Worm (Caenorhabditis elegans) whole organism, early embryonic: ENCODE data around the gene oac-29.

Experiments
- B0310.2 ChIP-seq: sonication (generic microtip); optimal IDR thresholded peaks from 2 replicates; lab custom pipeline; 2016; ENCODE audit warnings: mild to moderate bottlenecking, missing genetic modification characterization, missing compliant biosample characterization
- F13C5.2 ChIP-seq: sonication (generic microtip); optimal IDR thresholded peaks from 2 replicates; lab custom pipeline; 2017; ENCODE audit warnings: mild to moderate bottlenecking, missing genetic modification characterization, inconsistent platforms, missing compliant biosample characterization
- aly-1 ChIP-seq: sonication (generic microtip); optimal IDR thresholded peaks from 2 replicates; lab custom pipeline; 2016; ENCODE audit warnings: missing genetic modification characterization, missing compliant biosample characterization
- ama-1 ChIP-seq: fragments of 150-350 bp; optimal IDR thresholded peaks from 2 replicates; lab custom pipeline; 2014
- ceh-13 ChIP-seq: fragments of 200-800 bp; sonication (Bioruptor generic); optimal IDR thresholded peaks from 2 replicates; lab custom pipeline; 2018; ENCODE audit warnings: mild to moderate bottlenecking, missing genetic modification characterization, missing compliant biosample characterization
- ceh-36 ChIP-seq: sonication (generic microtip); optimal IDR thresholded peaks from 2 replicates; lab custom pipeline; 2016; ENCODE audit warnings: missing genetic modification characterization, inconsistent platforms, missing compliant biosample characterization
- ets-7 ChIP-seq: sonication (generic microtip); optimal IDR thresholded peaks from 2 replicates; lab custom pipeline; 2016; ENCODE audit warnings: missing genotype, missing genetic modification characterization, missing compliant biosample characterization
- flt-1 ChIP-seq: fragments of 200-800 bp; sonication (Bioruptor generic); IDR thresholded peaks from 2 replicates; pipeline ENCODE4 v1.3.6; 2022; ENCODE audit warnings: missing genetic modification characterization, missing compliant biosample characterization
- hmbx-1 ChIP-seq: sonication (generic microtip); optimal IDR thresholded peaks from 2 replicates; lab custom pipeline; 2016; ENCODE audit warnings: mild to moderate bottlenecking, missing genetic modification characterization, missing compliant biosample characterization
- hmg-4 ChIP-seq: fragments of 200-800 bp; sonication (Bioruptor generic); optimal IDR thresholded peaks from 2 replicates; lab custom pipeline; 2018; ENCODE audit warnings: mild to moderate bottlenecking, missing genetic modification characterization, missing compliant biosample characterization
- hnd-1 ChIP-seq: sonication (generic microtip); optimal IDR thresholded peaks from 2 replicates; lab custom pipeline; 2016; ENCODE audit warnings: missing genetic modification characterization, missing compliant biosample characterization
- pes-1 ChIP-seq: fragments of 200-800 bp; sonication (Bioruptor generic); IDR thresholded peaks from 2 replicates; pipeline ENCODE4 v1.3.6; 2022; ENCODE audit warnings: missing genetic modification reagents, missing genetic modification characterization, missing compliant biosample characterization
- scrt-1 ChIP-seq: fragments of 200-800 bp; sonication (Bioruptor generic); IDR thresholded peaks from 2 replicates; pipeline ENCODE4 v1.3.6; 2022; ENCODE audit warnings: missing genetic modification characterization, missing compliant biosample characterization
- sea-1 ChIP-seq: fragments of 200-800 bp; sonication (Bioruptor generic); conservative IDR thresholded peaks from 2 replicates; pipeline ENCODE4 v1.3.6; 2022; ENCODE audit warnings: missing genetic modification characterization, missing compliant biosample characterization
- tbx-11 ChIP-seq: fragments of 200-800 bp; sonication (Bioruptor generic); IDR thresholded peaks from 2 replicates; pipeline ENCODE4 v1.3.6; 2022; ENCODE audit warnings: missing genetic modification characterization, missing compliant biosample characterization
- tbx-37 ChIP-seq: fragments of 200-800 bp; sonication (Bioruptor generic); conservative IDR thresholded peaks from 2 replicates; pipeline ENCODE4 v1.3.6; 2022; ENCODE audit warnings: missing genetic modification reagents, missing genetic modification characterization, missing compliant biosample characterization
- tra-4 ChIP-seq: sonication (generic microtip); optimal IDR thresholded peaks from 2 replicates; lab custom pipeline; 2017; ENCODE audit warnings: missing genetic modification characterization, missing compliant biosample characterization

oac-29 gene

ce11 chrV:8603272-8603671 is 32.2 kb downstream of the oac-29 start, which contains the start of gene F41E6.5:
F41E6.5 (plus strand) TSS chrV:8603480.
- no peak for TF ChIP-seq aly-1 (tag; lab: Kevin White, UChicago)
- TF ChIP-seq tbx-37 (GFP tag; lab: Robert Waterston, UW): no peak
- TF ChIP-seq ceh-36: no peak
- TF ChIP-seq hmg-4 (GFP tag; lab: Kevin White, UChicago): no peak
- no peak for TF ChIP-seq hnd-1 (tag; lab: Kevin White, UChicago)
- no peak for TF ChIP-seq ceh-13 (GFP tag; lab: Kevin White, UChicago)

ce11 chrV:8602638-8603037 is 32.8 kb downstream of the oac-29 start, which contains the start of gene F41E6.15:
F41E6.15 (minus strand) TSS chrV:8602738.
- no peak for TF ChIP-seq sea-1 (GFP tag; lab: Robert Waterston, UW)
- TF ChIP-seq hmg-4 (GFP tag; lab: Kevin White, UChicago): no peak
- TF ChIP-seq hmbx-1: no peak
- no peak for TF ChIP-seq aly-1 (tag; lab: Kevin White, UChicago)
- no peak for TF ChIP-seq F13C5.2
- no peak for TF ChIP-seq ceh-36
- no peak for TF ChIP-seq scrt-1
- TF ChIP-seq B0310.2 (tag; lab: Kevin White, UChicago): no peak
- TF ChIP-seq ceh-13 (GFP tag; lab: Kevin White, UChicago): no peak
- no peak for TF ChIP-seq tbx-11 (GFP tag; lab: Robert Waterston, UW)
- TF ChIP-seq ets-7 (tag; lab: Kevin White, UChicago): no peak
- no peak for TF ChIP-seq tbx-37 (GFP tag; lab: Robert Waterston, UW)
- TF ChIP-seq pes-1 (GFP tag; lab: Robert Waterston, UW): no peak

ce11 chrV:8601420-8601819 is 34.1 kb downstream of the oac-29 start, which contains the start of gene F41E6.8:
F41E6.8 (minus strand) TSS chrV:8601520.
- no peak for TF ChIP-seq ets-7 (tag; lab: Kevin White, UChicago)
- TF ChIP-seq aly-1 (tag; lab: Kevin White, UChicago): no peak
- TF ChIP-seq ceh-36: no peak
- TF ChIP-seq tbx-37 (GFP tag; lab: Robert Waterston, UW): no peak
- TF ChIP-seq tbx-11 (GFP tag; lab: Robert Waterston, UW): no peak
- no peak for TF ChIP-seq pes-1 (GFP tag; lab: Robert Waterston, UW)
- no peak for TF ChIP-seq hmg-4 (GFP tag; lab: Kevin White, UChicago)

ce11 chrV:8599957-8600356 is 35.5 kb downstream of the oac-29 start:
- TF ChIP-seq flt-1 (GFP tag; lab: Robert Waterston, UW): no peak
- no peak for TF ChIP-seq ceh-13 (GFP tag; lab: Kevin White, UChicago)
- no peak for TF ChIP-seq sea-1 (GFP tag; lab: Robert Waterston, UW)

- no peak for TF ChIP-seq scrt-1
- TF ChIP-seq hmbx-1: no peak
- TF ChIP-seq tbx-37 (GFP tag; lab: Robert Waterston, UW): no peak
- no peak for TF ChIP-seq hnd-1 (tag; lab: Kevin White, UChicago)
Observed at ce11 chrV:8599192-8599591, 36.3 kb downstream of the oac-29 start, which contains the start of gene F41E6.7. F41E6.7 (minus strand) TSS chrV:8599292.

ce11 chrV:8594105-8594964 is 41.1 kb downstream of the oac-29 start, which contains the start of gene tag-196:
tag-196 (plus strand) TSS chrV:8594914.
- TF ChIP-seq hmg-4 (GFP tag; lab: Kevin White, UChicago) (no peak), tra-4 (tag; lab: Kevin White, UChicago) (no peak), B0310.2 (tag; lab: Kevin White, UChicago) (no peak), ceh-13 (GFP tag; lab: Kevin White, UChicago) (no peak), aly-1 (tag; lab: Kevin White, UChicago) (no peak), sea-1 (GFP tag; lab: Robert Waterston, UW) (no peak), pes-1 (GFP tag; lab: Robert Waterston, UW) (no peak), F13C5.2 (no peak), tbx-11 (GFP tag; lab: Robert Waterston, UW) (no peak), scrt-1 (no peak), flt-1 (GFP tag; lab: Robert Waterston, UW) (no peak), ama-1 (lab: Kevin White, UChicago) (no peak), hnd-1 (tag; lab: Kevin White, UChicago) (no peak), ets-7 (tag; lab: Kevin White, UChicago) (no peak)

- TF ChIP-seq hnd-1 (tag; lab: Kevin White, UChicago) (no peak), tbx-11 (GFP tag; lab: Robert Waterston, UW) (no peak), ceh-13 (GFP tag; lab: Kevin White, UChicago) (no peak), ceh-36 (no peak), F13C5.2 (no peak)
Observed at ce11 chrV:8592691-8593307, 42.7 kb downstream of the oac-29 start.

- TF ChIP-seq F13C5.2 (no peak), hmbx-1 (no peak), tbx-11 (GFP tag; lab: Robert Waterston, UW) (no peak), pes-1 (GFP tag; lab: Robert Waterston, UW) (no peak), ceh-13 (GFP tag; lab: Kevin White, UChicago) (no peak), ceh-36 (no peak), flt-1 (GFP tag; lab: Robert Waterston, UW) (no peak), hmg-4 (GFP tag; lab: Kevin White, UChicago) (no peak), ets-7 (tag; lab: Kevin White, UChicago) (no peak), tra-4 (tag; lab: Kevin White, UChicago) (no peak), sea-1 (GFP tag; lab: Robert Waterston, UW) (no peak), ama-1 (lab: Kevin White, UChicago) (no peak), scrt-1 (no peak), hnd-1 (tag; lab: Kevin White, UChicago) (no peak), aly-1 (tag; lab: Kevin White, UChicago) (no peak)
Observed at ce11 chrV:8588079-8588478, 47.4 kb downstream of the oac-29 start, which contains the start of gene C10B5.3. C10B5.3 (minus strand) TSS chrV:8588179.
